Fruit fly (Drosophila melanogaster) whole organism, pupa: ENCODE measurements around the gene TyrRS.

ENCODE experiments used
- CG10348 ChIP-seq: fragments of 200-800 bp; sonication (Bioruptor generic); IDR thresholded peaks from 2 replicates; pipeline ENCODE4 v1.3.6; 2022; ENCODE audit warnings: missing biosample characterization, missing genetic modification characterization
- CG12605 ChIP-seq: fragments of 200-800 bp; sonication (Bioruptor generic); IDR thresholded peaks from 2 replicates; pipeline ENCODE4 v1.3.6; 2022; ENCODE audit warnings: missing biosample characterization, missing genetic modification characterization
- CG13204 ChIP-seq: fragments of 200-800 bp; sonication (Bioruptor generic); optimal IDR thresholded peaks from 2 replicates; lab custom pipeline; 2018; ENCODE audit warnings: missing biosample characterization, mild to moderate bottlenecking, missing genetic modification characterization, moderate library complexity
- CG14655 ChIP-seq: fragments of 200-800 bp; sonication (Bioruptor generic); optimal IDR thresholded peaks from 3 replicates; lab custom pipeline; 2017; ENCODE audit warnings: mild to moderate bottlenecking, missing biosample characterization, missing genetic modification reagents, missing genetic modification characterization
- CG15710 ChIP-seq: fragments of 200-800 bp; sonication (Bioruptor generic); optimal IDR thresholded peaks from 2 replicates; lab custom pipeline; 2018; ENCODE audit warnings: missing biosample characterization, mild to moderate bottlenecking, missing genetic modification characterization, moderate library complexity
- CG17806 ChIP-seq: fragments of 200-800 bp; sonication (Bioruptor generic); optimal IDR thresholded peaks from 2 replicates; lab custom pipeline; 2018; ENCODE audit warnings: missing biosample characterization, mild to moderate bottlenecking, missing genetic modification characterization, moderate library complexity
- CG32121 ChIP-seq: fragments of 200-800 bp; sonication (Bioruptor generic); IDR thresholded peaks from 2 replicates; pipeline ENCODE4 v1.3.6; 2022; ENCODE audit warnings: missing biosample characterization, missing genetic modification characterization
- CG34367 ChIP-seq: fragments of 200-800 bp; sonication (Bioruptor generic); optimal IDR thresholded peaks from 2 replicates; lab custom pipeline; 2018; ENCODE audit warnings: missing biosample characterization, mild to moderate bottlenecking, missing genetic modification characterization
- CG4496 ChIP-seq: fragments of 200-800 bp; sonication (Bioruptor generic); IDR thresholded peaks from 3 replicates; pipeline ENCODE4 v1.3.6; 2022; ENCODE audit warnings: missing biosample characterization, missing genetic modification characterization
- CG8159 ChIP-seq: fragments of 200-800 bp; sonication (Bioruptor generic); optimal IDR thresholded peaks from 3 replicates; lab custom pipeline; 2018; ENCODE audit warnings: missing biosample characterization, mild to moderate bottlenecking, missing genetic modification characterization, moderate library complexity
- CG8301 ChIP-seq: fragments of 200-800 bp; sonication (Bioruptor generic); optimal IDR thresholded peaks from 2 replicates; lab custom pipeline; 2018; ENCODE audit warnings: missing biosample characterization, mild to moderate bottlenecking, missing genetic modification characterization
- CG9948 ChIP-seq: fragments of 200-800 bp; sonication (Bioruptor generic); optimal IDR thresholded peaks from 2 replicates; lab custom pipeline; 2018; ENCODE audit warnings: missing biosample characterization, mild to moderate bottlenecking, missing genetic modification characterization, moderate library complexity
- D1 ChIP-seq: fragments of 200-800 bp; sonication (Bioruptor generic); optimal IDR thresholded peaks from 2 replicates; lab custom pipeline; 2018; ENCODE audit warnings: missing biosample characterization, mild to moderate bottlenecking, missing genetic modification characterization, moderate library complexity
- EcR ChIP-seq: fragments of 200-800 bp; sonication (Bioruptor generic); optimal IDR thresholded peaks from 3 replicates; lab custom pipeline; 2019; ENCODE audit warnings: missing biosample characterization, missing genetic modification characterization, mild to moderate bottlenecking, moderate library complexity, missing genetic modification reagents
- Ets98B ChIP-seq: fragments of 200-800 bp; sonication (Bioruptor generic); IDR thresholded peaks from 2 replicates; pipeline ENCODE4 v1.3.6; 2022; ENCODE audit warnings: missing biosample characterization, missing genetic modification characterization
- Pif1A ChIP-seq: fragments of 200-800 bp; sonication (Bioruptor generic); optimal IDR thresholded peaks from 3 replicates; lab custom pipeline; 2016; ENCODE audit warnings: missing biosample characterization, missing genetic modification characterization
- Pif1B ChIP-seq: fragments of 200-800 bp; sonication (Bioruptor generic); optimal IDR thresholded peaks from 3 replicates; lab custom pipeline; 2016; ENCODE audit warnings: missing biosample characterization, missing genetic modification characterization
- Snoo ChIP-seq: fragments of 200-800 bp; sonication (Bioruptor generic); optimal IDR thresholded peaks from 3 replicates; lab custom pipeline; 2017; ENCODE audit warnings: missing biosample characterization, mild to moderate bottlenecking, missing genetic modification characterization, inconsistent platforms
- fd96Ca ChIP-seq: fragments of 200-800 bp; sonication (Bioruptor generic); IDR thresholded peaks from 3 replicates; pipeline ENCODE4 v1.3.6; 2022; ENCODE audit warnings: missing biosample characterization, missing genetic modification characterization
- gl ChIP-seq: fragments of 200-800 bp; sonication (Bioruptor generic); optimal IDR thresholded peaks from 2 replicates; lab custom pipeline; 2018; ENCODE audit warnings: missing biosample characterization, mild to moderate bottlenecking, missing genetic modification characterization
- rn ChIP-seq: fragments of 200-800 bp; sonication (Bioruptor generic); IDR thresholded peaks from 2 replicates; pipeline ENCODE4 v1.3.6; 2022; ENCODE audit warnings: missing biosample characterization, missing genetic modification characterization

The TyrRS gene

DNA sequence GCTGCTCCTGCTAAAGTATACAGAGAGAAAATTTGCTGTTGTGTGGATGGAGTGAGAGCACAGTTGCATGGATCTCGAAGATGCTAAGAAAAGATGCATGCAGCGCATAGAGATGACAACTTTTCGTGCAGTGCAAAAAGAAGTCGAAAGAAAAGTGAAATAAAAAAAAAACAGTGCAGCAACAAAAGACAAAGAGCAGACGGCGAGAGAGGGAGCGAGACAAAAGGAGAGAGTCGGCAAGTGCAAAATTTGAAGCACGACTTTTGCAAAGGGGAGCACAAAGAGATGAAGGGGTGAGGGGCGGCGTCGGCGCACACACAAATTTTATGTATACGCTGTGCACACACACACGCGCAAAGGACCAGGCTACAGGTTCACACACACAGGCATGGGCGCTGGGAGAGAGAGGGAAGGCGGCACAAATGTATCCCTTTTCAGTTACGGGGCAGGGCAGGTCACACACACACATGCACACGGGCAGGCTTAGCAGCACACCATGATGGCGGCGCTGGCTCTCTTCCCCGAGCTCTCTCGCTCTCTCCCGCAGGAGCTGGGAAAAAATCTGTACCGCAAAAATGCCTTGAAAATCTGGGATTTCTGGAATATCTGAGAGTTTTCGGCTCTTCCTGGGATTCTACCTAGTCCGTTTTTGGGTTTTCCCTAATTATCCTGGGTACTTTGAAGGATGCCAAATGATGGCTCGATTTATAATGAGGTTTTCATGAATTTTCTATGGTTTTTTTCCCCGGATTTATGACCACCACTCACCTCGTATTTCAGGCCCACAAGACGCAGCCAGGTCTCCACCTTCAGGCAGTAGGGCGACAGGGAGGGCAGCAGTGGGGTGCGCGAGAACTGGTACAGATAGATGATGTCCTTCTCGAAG is 8.6 kb downstream of the TyrRS start:
- TF ChIP-seq gl (tag; lab: Kevin White, UChicago) = peak; percentile 75
- 0 out of 2 replicates have a peak, but pooled peaks have one; percentile 43 for TF ChIP-seq CG12605 (GFP tag; lab: Robert Waterston, UW)
- peak; percentile 81; the same call in 2 of the 3 replicates for TF ChIP-seq fd96Ca (GFP tag; lab: Robert Waterston, UW)
- TF ChIP-seq CG13204 (GFP tag; lab: Kevin White, UChicago) = peak; percentile 68
- peak; percentile 87 for TF ChIP-seq CG14655
- TF ChIP-seq CG17806 = peak; percentile 88
- TF ChIP-seq CG15710 = peak; percentile 85
- TF ChIP-seq CG9948 (tag; lab: Kevin White, UChicago) = peak; percentile 72
- TF ChIP-seq CG34367 (tag; lab: Kevin White, UChicago) = peak; percentile 80
- peak; percentile 45; the same call in 1 of the 2 replicates for TF ChIP-seq rn (GFP tag; lab: Robert Waterston, UW)
- peak; percentile 83 for TF ChIP-seq CG8159
- peak; percentile 64 for TF ChIP-seq CG32121 (GFP tag; lab: Robert Waterston, UW)
- TF ChIP-seq CG10348 = 0 out of 2 replicates have a peak, but pooled peaks have one; percentile 16
- peak; percentile 75 for TF ChIP-seq Snoo
- peak; percentile 94 for TF ChIP-seq Pif1A
- peak; percentile 78 for TF ChIP-seq EcR (GFP tag; lab: Kevin White, UChicago)
- TF ChIP-seq CG4496 (GFP tag; lab: Robert Waterston, UW) = peak; percentile 84
- TF ChIP-seq Pif1B (GFP tag; lab: Kevin White, UChicago) = peak; percentile 89
- no peak for TF ChIP-seq D1 (tag; lab: Kevin White, UChicago)
- TF ChIP-seq Ets98B (GFP tag; lab: Robert Waterston, UW) = peak; percentile 86
- TF ChIP-seq CG8301 (tag; lab: Kevin White, UChicago) = peak; percentile 81

DNA sequence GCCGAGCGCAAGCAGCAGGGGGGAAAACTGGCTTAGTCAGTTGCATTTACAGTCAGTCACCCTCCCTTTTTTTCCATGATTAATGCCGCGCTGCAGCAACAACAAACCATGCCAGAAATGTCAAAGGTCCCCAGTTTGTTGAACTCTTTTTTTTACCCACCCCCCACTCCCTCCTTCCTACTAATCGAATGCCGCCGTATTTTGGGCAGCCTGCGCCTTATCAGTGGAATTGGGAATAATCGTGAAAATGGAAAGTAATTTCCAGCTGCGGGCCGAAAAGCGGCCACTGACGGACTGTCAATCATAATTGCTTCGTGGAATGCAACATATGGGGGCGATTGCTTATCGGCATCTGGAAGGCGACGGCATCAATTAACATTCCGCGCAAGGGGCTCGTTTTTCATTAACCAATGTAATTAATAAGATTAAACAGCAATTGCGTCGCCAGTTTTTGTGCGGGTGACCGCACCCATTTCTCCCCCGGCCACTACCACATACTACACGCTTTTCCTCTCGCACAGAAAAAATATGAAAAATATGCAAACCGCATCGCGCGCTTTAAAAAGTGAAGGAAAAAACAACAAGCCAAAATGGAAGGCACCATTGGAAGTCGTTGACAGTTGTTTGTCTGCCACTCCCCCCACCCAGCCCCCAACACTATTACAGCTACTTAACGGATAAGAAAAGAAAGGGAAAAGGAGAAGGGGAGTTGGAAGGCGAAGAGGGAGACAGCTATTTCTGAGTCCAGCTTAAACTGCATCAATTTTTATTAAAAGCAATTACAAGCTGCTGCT is 9.5 kb downstream of the TyrRS start:
- TF ChIP-seq fd96Ca (GFP tag; lab: Robert Waterston, UW) (no peak), EcR (GFP tag; lab: Kevin White, UChicago) (peak; percentile 90), D1 (tag; lab: Kevin White, UChicago) (peak; percentile 18)

DNA sequence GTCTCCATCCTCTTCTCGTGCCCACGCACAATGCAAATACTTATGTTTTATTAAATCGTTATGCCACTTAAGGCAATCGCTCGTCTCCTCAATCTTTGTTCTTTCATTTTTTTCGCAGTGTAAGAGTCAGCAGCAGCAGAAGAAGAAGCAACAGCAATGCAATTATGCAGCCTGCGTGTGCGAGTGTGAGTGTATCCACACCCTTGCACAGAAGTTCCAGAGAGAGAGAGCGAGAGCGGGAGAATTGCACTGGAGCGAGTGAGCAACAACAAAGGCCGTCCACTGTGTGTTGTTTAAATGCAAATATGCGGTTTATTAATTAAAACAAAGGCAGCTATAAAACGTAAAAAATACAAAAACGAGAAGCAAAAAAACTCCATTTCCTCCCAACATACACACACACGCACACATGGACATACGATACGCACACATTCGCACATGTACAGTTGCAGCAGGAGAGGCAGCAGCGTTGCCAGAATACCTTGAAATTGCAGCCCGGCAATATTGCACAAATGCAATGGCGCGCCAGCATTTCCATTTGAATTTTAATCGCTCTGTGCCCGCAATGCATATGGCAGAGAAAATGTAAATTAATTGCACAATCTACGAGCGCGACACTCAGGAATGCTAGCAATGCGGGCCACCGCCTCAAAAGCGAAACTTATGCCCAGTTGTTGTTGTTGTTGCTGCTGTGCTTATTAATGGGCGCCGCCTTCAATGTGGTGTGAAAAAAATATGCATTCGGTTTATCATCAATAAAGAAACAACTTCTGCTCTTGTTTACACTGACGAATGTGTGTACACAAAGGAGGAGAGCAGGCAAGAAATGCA is 10.3 kb downstream of the TyrRS start:
- peak; percentile 23; the same call in 1 of the 2 replicates for TF ChIP-seq rn (GFP tag; lab: Robert Waterston, UW)
- peak; percentile 54 for TF ChIP-seq Pif1B (GFP tag; lab: Kevin White, UChicago)
- peak; percentile 77 for TF ChIP-seq CG8159
- peak; percentile 20 for TF ChIP-seq CG34367 (tag; lab: Kevin White, UChicago)
- peak; percentile 49 for TF ChIP-seq CG17806
- peak; percentile 44 for TF ChIP-seq Pif1A
- TF ChIP-seq CG14655 = peak; percentile 59
- TF ChIP-seq D1 (tag; lab: Kevin White, UChicago) = no peak
- TF ChIP-seq CG13204 (GFP tag; lab: Kevin White, UChicago) = peak; percentile 43
- TF ChIP-seq CG10348 = no peak
- TF ChIP-seq EcR (GFP tag; lab: Kevin White, UChicago) = peak; percentile 42
- TF ChIP-seq fd96Ca (GFP tag; lab: Robert Waterston, UW) = peak; percentile 73
- TF ChIP-seq CG32121 (GFP tag; lab: Robert Waterston, UW) = no peak; the same call in 1 of the 2 replicates
- peak; percentile 47 for TF ChIP-seq CG15710
- TF ChIP-seq gl (tag; lab: Kevin White, UChicago) = peak; percentile 53
- TF ChIP-seq CG12605 (GFP tag; lab: Robert Waterston, UW) = peak; percentile 33; the same call in 1 of the 2 replicates
- TF ChIP-seq CG9948 (tag; lab: Kevin White, UChicago) = peak; percentile 13
- peak; percentile 46 for TF ChIP-seq Snoo
- TF ChIP-seq Ets98B (GFP tag; lab: Robert Waterston, UW) = 0 out of 2 replicates have a peak, but pooled peaks have one; percentile 51
- peak; percentile 74; the same call in 2 of the 3 replicates for TF ChIP-seq CG4496 (GFP tag; lab: Robert Waterston, UW)
- peak; percentile 64 for TF ChIP-seq CG8301 (tag; lab: Kevin White, UChicago)

DNA sequence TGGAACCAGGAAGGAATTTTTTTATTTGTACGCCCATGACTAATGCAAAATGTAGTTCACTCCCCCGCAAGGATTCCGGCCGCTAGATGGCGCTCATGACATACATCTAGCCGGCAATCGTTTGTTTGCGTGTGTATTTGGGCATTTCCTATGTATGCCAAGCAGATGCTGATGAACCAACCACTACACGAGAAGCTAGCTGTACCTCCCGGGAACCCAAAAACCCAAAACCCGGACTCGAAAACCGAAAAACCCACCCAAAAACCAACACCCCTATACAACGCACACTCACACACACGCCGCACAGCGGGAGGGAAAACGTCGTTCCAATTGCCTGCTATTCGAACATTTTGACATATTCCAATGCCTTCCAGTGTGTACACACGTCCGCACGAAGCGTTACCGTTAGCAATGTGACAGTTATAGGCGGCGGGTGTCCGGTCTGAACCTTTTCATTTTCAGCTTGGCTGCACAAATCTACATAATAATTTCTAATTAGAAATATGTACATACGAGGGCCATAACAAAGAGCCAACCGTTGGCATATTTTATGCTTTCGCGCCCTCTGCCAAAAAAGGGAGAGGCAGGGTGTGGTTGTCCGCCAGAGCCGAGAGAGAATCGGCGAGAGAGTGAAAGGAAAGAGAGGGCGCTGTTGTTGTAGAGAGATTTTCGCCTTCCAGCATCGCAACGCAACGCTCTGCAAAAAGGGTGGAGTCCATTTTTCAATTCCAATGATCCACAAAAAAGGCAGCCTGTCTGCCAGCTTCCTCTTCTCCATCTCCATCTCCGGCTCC is 11.1 kb downstream of the TyrRS start:
- TF ChIP-seq fd96Ca (GFP tag; lab: Robert Waterston, UW) (no peak), CG4496 (GFP tag; lab: Robert Waterston, UW) (no peak)
